Fruit fly (Drosophila melanogaster) whole organism, pupa: ENCODE data around the gene Cnot4.

Experiments
- CG10348 ChIP-seq: fragments of 200-800 bp; sonication (Bioruptor generic); IDR thresholded peaks from 2 replicates; pipeline ENCODE4 v1.3.6; 2022; ENCODE audit warnings: missing biosample characterization, missing genetic modification characterization
- CG17806 ChIP-seq: fragments of 200-800 bp; sonication (Bioruptor generic); optimal IDR thresholded peaks from 2 replicates; lab custom pipeline; 2018; ENCODE audit warnings: missing biosample characterization, mild to moderate bottlenecking, missing genetic modification characterization, moderate library complexity
- CG32121 ChIP-seq: fragments of 200-800 bp; sonication (Bioruptor generic); IDR thresholded peaks from 2 replicates; pipeline ENCODE4 v1.3.6; 2022; ENCODE audit warnings: missing biosample characterization, missing genetic modification characterization
- D1 ChIP-seq: fragments of 200-800 bp; sonication (Bioruptor generic); optimal IDR thresholded peaks from 2 replicates; lab custom pipeline; 2018; ENCODE audit warnings: missing biosample characterization, mild to moderate bottlenecking, missing genetic modification characterization, moderate library complexity
- Ets98B ChIP-seq: fragments of 200-800 bp; sonication (Bioruptor generic); IDR thresholded peaks from 2 replicates; pipeline ENCODE4 v1.3.6; 2022; ENCODE audit warnings: missing biosample characterization, missing genetic modification characterization
- Pif1A ChIP-seq: fragments of 200-800 bp; sonication (Bioruptor generic); optimal IDR thresholded peaks from 3 replicates; lab custom pipeline; 2016; ENCODE audit warnings: missing biosample characterization, missing genetic modification characterization
- Pif1B ChIP-seq: fragments of 200-800 bp; sonication (Bioruptor generic); optimal IDR thresholded peaks from 3 replicates; lab custom pipeline; 2016; ENCODE audit warnings: missing biosample characterization, missing genetic modification characterization
- Snoo ChIP-seq: fragments of 200-800 bp; sonication (Bioruptor generic); optimal IDR thresholded peaks from 3 replicates; lab custom pipeline; 2017; ENCODE audit warnings: missing biosample characterization, mild to moderate bottlenecking, missing genetic modification characterization, inconsistent platforms
- fd96Ca ChIP-seq: fragments of 200-800 bp; sonication (Bioruptor generic); IDR thresholded peaks from 3 replicates; pipeline ENCODE4 v1.3.6; 2022; ENCODE audit warnings: missing biosample characterization, missing genetic modification characterization
- gl ChIP-seq: fragments of 200-800 bp; sonication (Bioruptor generic); optimal IDR thresholded peaks from 2 replicates; lab custom pipeline; 2018; ENCODE audit warnings: missing biosample characterization, mild to moderate bottlenecking, missing genetic modification characterization

- TF ChIP-seq Pif1A (GFP tag; lab: Kevin White, UChicago), result no peak
- TF ChIP-seq D1 (tag; lab: Kevin White, UChicago), result no peak
- no peak for TF ChIP-seq CG10348
- TF ChIP-seq Pif1B (GFP tag; lab: Kevin White, UChicago), result no peak
- TF ChIP-seq Snoo (tag; lab: Kevin White, UChicago), result peak; percentile 85
- TF ChIP-seq gl (tag; lab: Kevin White, UChicago), result peak; percentile 52
- TF ChIP-seq Ets98B (GFP tag; lab: Robert Waterston, UW), result no peak
- peak; percentile 50; the same call in 1 of the 2 replicates for TF ChIP-seq CG32121 (GFP tag; lab: Robert Waterston, UW)
- TF ChIP-seq fd96Ca (GFP tag; lab: Robert Waterston, UW), result no peak
- TF ChIP-seq CG17806 (tag; lab: Kevin White, UChicago), result peak; percentile 20
Observed at dm6 chr2L:10408122-10408576, 11.6 kb downstream of the Cnot4 start, which contains the start of the genes Ip259 and RpS27A.
